Worm (Caenorhabditis elegans): ENCODE data around the gene C55B6.4.

- TF ChIP-seq elt-2 (tag; optimal IDR thresholded peaks at IDR 0.05): no peak
- TF ChIP-seq pqm-1 (tag; optimal IDR thresholded peaks at IDR 0.05): no peak
- no peak for TF ChIP-seq nhr-77 (tag; optimal IDR thresholded peaks at IDR 0.05)
- no peak for TF ChIP-seq elt-3 (tag; optimal IDR thresholded peaks at IDR 0.05)
- no peak for TF ChIP-seq egl-5 (tag; optimal IDR thresholded peaks at IDR 0.05)
These were observed 12.4 kb upstream of the C55B6.4 start, which contains the start of gene C55B6.1 for ce11 chrX:7199831-7200414.
